Fruit fly (Drosophila melanogaster) whole organism, embryonic: ENCODE measurements around the gene UQCR-14.

Source experiments
- BEAF-32 ChIP-seq: fragments of 200-800 bp; sonication (Bioruptor generic); optimal IDR thresholded peaks from 3 replicates; lab custom pipeline; 2017; ENCODE audit warnings: missing biosample characterization, missing genetic modification characterization, mild to moderate bottlenecking, moderate library complexity, missing genetic modification reagents
- C15 ChIP-seq: fragments of 200-800 bp; sonication (Bioruptor generic); IDR thresholded peaks from 3 replicates; pipeline ENCODE4 v1.3.6; 2022; ENCODE audit warnings: missing biosample characterization, missing genetic modification characterization
- CG11398 ChIP-seq: fragments of 200-800 bp; sonication (Bioruptor generic); optimal IDR thresholded peaks from 2 replicates; lab custom pipeline; 2016; ENCODE audit warnings: missing biosample characterization, missing genetic modification characterization
- CG1529 ChIP-seq: fragments of 200-800 bp; sonication (Bioruptor generic); optimal IDR thresholded peaks from 3 replicates; lab custom pipeline; 2018; ENCODE audit warnings: missing biosample characterization, missing genetic modification characterization
- CG1603 ChIP-seq: fragments of 200-800 bp; sonication (Bioruptor generic); optimal IDR thresholded peaks from 2 replicates; lab custom pipeline; 2019; ENCODE audit warnings: missing biosample characterization, mild to moderate bottlenecking, missing genetic modification characterization, moderate library complexity
- CG16779 ChIP-seq: fragments of 200-800 bp; sonication (Bioruptor generic); IDR thresholded peaks from 2 replicates; pipeline ENCODE4 v1.3.6; 2022; ENCODE audit warnings: missing biosample characterization, missing genetic modification characterization
- CG17912 ChIP-seq: fragments of 200-800 bp; sonication (Bioruptor generic); optimal IDR thresholded peaks from 2 replicates; lab custom pipeline; 2018; ENCODE audit warnings: missing biosample characterization, mild to moderate bottlenecking, missing genetic modification characterization
- CG2129 ChIP-seq: fragments of 200-800 bp; sonication (Bioruptor generic); IDR thresholded peaks from 2 replicates; pipeline ENCODE4 v1.3.6; 2022; ENCODE audit warnings: missing biosample characterization, missing genetic modification characterization; ENCODE audit not compliant: partially characterized antibody
- CG2889 ChIP-seq: fragments of 200-800 bp; sonication (Bioruptor generic); IDR thresholded peaks from 3 replicates; pipeline ENCODE4 v1.3.6; 2022; ENCODE audit warnings: missing biosample characterization, missing genetic modification characterization
- CG32532 ChIP-seq: fragments of 200-800 bp; sonication (Bioruptor generic); IDR thresholded peaks from 2 replicates; pipeline ENCODE4 v1.3.6; 2022; ENCODE audit warnings: missing biosample characterization, missing genetic modification characterization
- CG3407 ChIP-seq: fragments of 200-800 bp; sonication (Bioruptor generic); optimal IDR thresholded peaks from 2 replicates; lab custom pipeline; 2018; ENCODE audit warnings: missing biosample characterization, mild to moderate bottlenecking, missing genetic modification characterization
- CG34376 ChIP-seq: fragments of 200-800 bp; sonication (Bioruptor generic); optimal IDR thresholded peaks from 2 replicates; lab custom pipeline; 2018; ENCODE audit warnings: missing biosample characterization, mild to moderate bottlenecking, missing genetic modification characterization
- CG4617 ChIP-seq: fragments of 200-800 bp; sonication (Bioruptor generic); optimal IDR thresholded peaks from 3 replicates; lab custom pipeline; 2016; ENCODE audit warnings: missing biosample characterization, missing genetic modification characterization, borderline replicate concordance
- CG6791 ChIP-seq: fragments of 200-800 bp; sonication (Bioruptor generic); IDR thresholded peaks from 3 replicates; pipeline ENCODE4 v1.3.6; 2022; ENCODE audit warnings: missing biosample characterization, missing genetic modification characterization; ENCODE audit not compliant: partially characterized antibody
- CG6854 ChIP-seq: fragments of 200-800 bp; sonication (Bioruptor generic); optimal IDR thresholded peaks from 3 replicates; lab custom pipeline; 2017; ENCODE audit warnings: missing biosample characterization, mild to moderate bottlenecking, missing genetic modification characterization
- CG7357 ChIP-seq: fragments of 200-800 bp; sonication (Bioruptor generic); IDR thresholded peaks from 3 replicates; pipeline ENCODE4 v1.3.6; 2022; ENCODE audit warnings: missing biosample characterization, missing genetic modification characterization
- CG7839 ChIP-seq: fragments of 200-800 bp; sonication (Bioruptor generic); optimal IDR thresholded peaks from 3 replicates; lab custom pipeline; 2018; ENCODE audit warnings: missing biosample characterization, mild to moderate bottlenecking, missing genetic modification characterization, moderate library complexity
- CG7963 ChIP-seq: fragments of 200-800 bp; sonication (Bioruptor generic); IDR thresholded peaks from 3 replicates; pipeline ENCODE4 v1.3.6; 2022; ENCODE audit warnings: missing biosample characterization, missing genetic modification characterization; ENCODE audit not compliant: partially characterized antibody
- CG9437 ChIP-seq: fragments of 200-800 bp; sonication (Bioruptor generic); optimal IDR thresholded peaks from 2 replicates; lab custom pipeline; 2018; ENCODE audit warnings: missing biosample characterization, mild to moderate bottlenecking, missing genetic modification characterization
- CkIIα-i1 ChIP-seq: fragments of 200-800 bp; sonication (Bioruptor generic); IDR thresholded peaks from 2 replicates; pipeline ENCODE4 v1.3.6; 2022; ENCODE audit warnings: missing biosample characterization, missing genetic modification characterization
- Dad ChIP-seq: fragments of 200-800 bp; sonication (Bioruptor generic); optimal IDR thresholded peaks from 3 replicates; lab custom pipeline; 2016; ENCODE audit warnings: missing biosample characterization, missing genetic modification characterization
- Drgx ChIP-seq: fragments of 200-800 bp; sonication (Bioruptor generic); IDR thresholded peaks from 2 replicates; pipeline ENCODE4 v1.3.6; 2022; ENCODE audit warnings: missing biosample characterization, missing genetic modification characterization
- Eip74EF ChIP-seq, 2 experiments: fragments of 200-800 bp in 1 of 2; fragments of >200 bp in 1 of 2; sonication (Bioruptor generic) in 1 of 2; optimal IDR thresholded peaks; 2 replicates each; lab custom pipeline; 2017 to 2019; ENCODE audit warnings: missing biosample characterization in 2 of 2, missing genetic modification characterization in 2 of 2, mild to moderate bottlenecking in 1 of 2, moderate library complexity in 1 of 2
- Fer1 ChIP-seq: fragments of 200-800 bp; sonication (Bioruptor generic); optimal IDR thresholded peaks from 2 replicates; lab custom pipeline; 2017; ENCODE audit warnings: missing biosample characterization, mild to moderate bottlenecking, missing genetic modification characterization
- HLH54F ChIP-seq: fragments of 200-800 bp; sonication (Bioruptor generic); optimal IDR thresholded peaks from 3 replicates; lab custom pipeline; 2016; ENCODE audit warnings: missing biosample characterization, missing genetic modification characterization
- Lpt ChIP-seq: fragments of >200 bp; optimal IDR thresholded peaks from 2 replicates; lab custom pipeline; 2018; ENCODE audit warnings: missing biosample characterization, missing genetic modification characterization
- Taf1 ChIP-seq: fragments of 200-800 bp; sonication (Bioruptor generic); IDR thresholded peaks from 2 replicates; pipeline ENCODE4 v1.3.6; 2022; ENCODE audit warnings: missing biosample characterization, missing genetic modification characterization
- Tbp ChIP-seq: fragments of >200 bp; optimal IDR thresholded peaks from 2 replicates; lab custom pipeline; 2018; ENCODE audit warnings: missing biosample characterization, missing genetic modification characterization
- aop ChIP-seq: fragments of 200-800 bp; sonication (Bioruptor generic); IDR thresholded peaks from 2 replicates; pipeline ENCODE4 v1.3.6; 2022; ENCODE audit warnings: missing biosample characterization, missing genetic modification characterization
- ase ChIP-seq: fragments of 200-800 bp; sonication (Bioruptor generic); IDR thresholded peaks from 3 replicates; pipeline ENCODE4 v1.3.6; 2022; ENCODE audit warnings: missing biosample characterization, missing genetic modification characterization
- cas ChIP-seq: fragments of 200-800 bp; sonication (Bioruptor generic); IDR thresholded peaks from 2 replicates; pipeline ENCODE4 v1.3.6; 2022; ENCODE audit warnings: missing biosample characterization, missing genetic modification characterization
- chif ChIP-seq, 2 experiments: fragments of 200-800 bp; sonication (Bioruptor generic); optimal IDR thresholded peaks; 3 replicates each; lab custom pipeline; 2016; ENCODE audit warnings: missing biosample characterization in 2 of 2, missing genetic modification characterization in 2 of 2
- dimm ChIP-seq: fragments of 200-800 bp; sonication (Bioruptor generic); IDR thresholded peaks from 2 replicates; pipeline ENCODE4 v1.3.6; 2022; ENCODE audit warnings: missing biosample characterization, missing genetic modification characterization
- dmrt11E ChIP-seq: fragments of 200-800 bp; sonication (Bioruptor generic); optimal IDR thresholded peaks from 3 replicates; lab custom pipeline; 2018; ENCODE audit warnings: missing biosample characterization, mild to moderate bottlenecking, missing genetic modification characterization, moderate library complexity
- gcm ChIP-seq: fragments of 200-800 bp; sonication (Bioruptor generic); optimal IDR thresholded peaks from 2 replicates; lab custom pipeline; 2019; ENCODE audit warnings: missing biosample characterization, mild to moderate bottlenecking, missing genetic modification characterization, moderate library complexity
- gem ChIP-seq: fragments of 200-800 bp; sonication (Bioruptor generic); optimal IDR thresholded peaks from 2 replicates; lab custom pipeline; 2019; ENCODE audit warnings: missing biosample characterization, mild to moderate bottlenecking, missing genetic modification characterization, moderate library complexity
- hb ChIP-seq: fragments of 200-800 bp; sonication (Bioruptor generic); IDR thresholded peaks from 3 replicates; pipeline ENCODE4 v1.3.6; 2022; ENCODE audit warnings: missing biosample characterization, missing genetic modification characterization; ENCODE audit not compliant: partially characterized antibody
- inv ChIP-seq: fragments of 200-800 bp; sonication (Bioruptor generic); IDR thresholded peaks from 2 replicates; pipeline ENCODE4 v1.3.6; 2022; ENCODE audit warnings: missing biosample characterization, missing genetic modification characterization; ENCODE audit not compliant: partially characterized antibody
- lmd ChIP-seq: fragments of 200-800 bp; sonication (Bioruptor generic); IDR thresholded peaks from 2 replicates; pipeline ENCODE4 v1.3.6; 2022; ENCODE audit warnings: missing biosample characterization, missing genetic modification characterization
- luna ChIP-seq: fragments of 200-800 bp; sonication (Bioruptor generic); optimal IDR thresholded peaks from 2 replicates; lab custom pipeline; 2016; ENCODE audit warnings: missing biosample characterization, missing genetic modification characterization
- maf-S ChIP-seq: fragments of 200-800 bp; sonication (Bioruptor generic); optimal IDR thresholded peaks from 2 replicates; lab custom pipeline; 2016; ENCODE audit warnings: missing biosample characterization, missing genetic modification characterization
- schlank ChIP-seq: fragments of 200-800 bp; sonication (Bioruptor generic); optimal IDR thresholded peaks from 2 replicates; lab custom pipeline; 2018; ENCODE audit warnings: missing biosample characterization, mild to moderate bottlenecking, missing genetic modification characterization
- sqz ChIP-seq: fragments of 200-800 bp; sonication (Bioruptor generic); optimal IDR thresholded peaks from 3 replicates; lab custom pipeline; 2018; ENCODE audit warnings: missing biosample characterization, mild to moderate bottlenecking, missing genetic modification characterization
- sug ChIP-seq: fragments of 200-800 bp; optimal IDR thresholded peaks from 2 replicates; lab custom pipeline; 2019; ENCODE audit warnings: missing biosample characterization, mild to moderate bottlenecking, missing genetic modification characterization, moderate library complexity
- tup ChIP-seq: fragments of 200-800 bp; sonication (Bioruptor generic); optimal IDR thresholded peaks from 2 replicates; lab custom pipeline; 2016; ENCODE audit warnings: missing biosample characterization, mild to moderate bottlenecking, missing genetic modification characterization, moderate library complexity
- twi ChIP-seq: fragments of 200-800 bp; optimal IDR thresholded peaks from 2 replicates; lab custom pipeline; 2019; ENCODE audit warnings: missing biosample characterization, mild to moderate bottlenecking, missing genetic modification characterization, moderate library complexity
- unc-4 ChIP-seq: fragments of 200-800 bp; sonication (Bioruptor generic); IDR thresholded peaks from 2 replicates; pipeline ENCODE4 v1.3.6; 2022; ENCODE audit warnings: missing biosample characterization, missing genetic modification characterization; ENCODE audit not compliant: partially characterized antibody
- wor ChIP-seq: fragments of 200-800 bp; sonication (Bioruptor generic); IDR thresholded peaks from 2 replicates; pipeline ENCODE4 v1.3.6; 2022; ENCODE audit warnings: missing biosample characterization, missing genetic modification characterization
- zf30C ChIP-seq: fragments of 200-800 bp; sonication (Bioruptor generic); optimal IDR thresholded peaks from 3 replicates; lab custom pipeline; 2018; ENCODE audit warnings: missing biosample characterization, mild to moderate bottlenecking, missing genetic modification characterization

UQCR-14 gene

dm6 chrX:16279340-16279941 lies 6.6 kb upstream of the UQCR-14 start (continued):
- peak; percentile 47 for TF ChIP-seq CG4617 (GFP tag; lab: Kevin White, UChicago)
- TF ChIP-seq CG3407 (GFP tag; lab: Kevin White, UChicago): peak; percentile 61
- peak; percentile 71 to 78 for TF ChIP-seq chif (GFP tag; optimal IDR thresholded peaks at IDR 0.05; lab: Kevin White, UChicago)
- peak; percentile 74 for TF ChIP-seq Dad (GFP tag; lab: Kevin White, UChicago)
- TF ChIP-seq gcm (GFP tag; lab: Kevin White, UChicago): peak; percentile 42
- TF ChIP-seq schlank (tag; lab: Kevin White, UChicago): peak; percentile 77
- peak; percentile 19 for TF ChIP-seq twi
- TF ChIP-seq sug (tag; lab: Kevin White, UChicago): peak; percentile 73
- no peak for TF ChIP-seq sqz (GFP tag; lab: Kevin White, UChicago)
- peak in 1 of 2 experiments; percentile 56 for TF ChIP-seq Eip74EF (GFP tag; optimal IDR thresholded peaks at IDR 0.05; lab: Kevin White, UChicago)
- TF ChIP-seq aop: no peak
- TF ChIP-seq CG1603: peak; percentile 86
- no peak for TF ChIP-seq CG2129 (GFP tag; lab: Robert Waterston, UW)
- peak; percentile 90 for TF ChIP-seq Taf1 (GFP tag; lab: Robert Waterston, UW)
- no peak for TF ChIP-seq BEAF-32 (GFP tag; lab: Kevin White, UChicago)
- peak; percentile 41 for TF ChIP-seq CG34376
- peak; percentile 42; the same call in 1 of the 2 replicates for TF ChIP-seq cas (GFP tag; lab: Robert Waterston, UW)
- peak; percentile 61 for TF ChIP-seq dmrt11E (tag; lab: Kevin White, UChicago)
- TF ChIP-seq unc-4 (GFP tag; lab: Robert Waterston, UW): no peak
- TF ChIP-seq CG16779 (GFP tag; lab: Robert Waterston, UW): peak; percentile 23; the same call in 1 of the 2 replicates
- TF ChIP-seq dimm (GFP tag; lab: Robert Waterston, UW): no peak
- TF ChIP-seq Lpt (GFP tag; lab: Kevin White, UChicago): no peak
- TF ChIP-seq CG7357: peak; percentile 80
- TF ChIP-seq ase (GFP tag; lab: Robert Waterston, UW): peak; percentile 87
- TF ChIP-seq CG6791 (GFP tag; lab: Robert Waterston, UW): 0 out of 3 replicates have a peak, but pooled peaks have one; percentile 35
- TF ChIP-seq hb (GFP tag; lab: Robert Waterston, UW): no peak
- TF ChIP-seq lmd (GFP tag; lab: Robert Waterston, UW): peak; percentile 94
- TF ChIP-seq inv: 0 out of 2 replicates have a peak, but pooled peaks have one; percentile 36
- TF ChIP-seq CG17912 (GFP tag; lab: Kevin White, UChicago): peak; percentile 10
- TF ChIP-seq Drgx (GFP tag; lab: Robert Waterston, UW): peak; percentile 93
- peak; percentile 47 for TF ChIP-seq CG1529 (GFP tag; lab: Kevin White, UChicago)
- TF ChIP-seq CkIIα-i1: peak; percentile 56; the same call in 1 of the 2 replicates
- TF ChIP-seq CG6854 (GFP tag; lab: Kevin White, UChicago): peak; percentile 32
- peak; percentile 85 for TF ChIP-seq CG32532 (GFP tag; lab: Robert Waterston, UW)
- TF ChIP-seq zf30C (GFP tag; lab: Kevin White, UChicago): no peak
- TF ChIP-seq CG11398 (GFP tag; lab: Kevin White, UChicago): peak; percentile 41
- TF ChIP-seq tup (GFP tag; lab: Kevin White, UChicago): peak; percentile 44
- no peak for TF ChIP-seq Tbp
- no peak for TF ChIP-seq CG7963 (GFP tag; lab: Robert Waterston, UW)
- peak; percentile 51 for TF ChIP-seq CG9437 (GFP tag; lab: Kevin White, UChicago)
- TF ChIP-seq HLH54F (GFP tag; lab: Kevin White, UChicago): peak; percentile 69
- TF ChIP-seq CG7839: peak; percentile 88
- TF ChIP-seq Fer1: peak; percentile 67
- peak; percentile 81 for TF ChIP-seq gem (tag; lab: Kevin White, UChicago)
- TF ChIP-seq luna (GFP tag; lab: Kevin White, UChicago): peak; percentile 72
- TF ChIP-seq maf-S (GFP tag; lab: Kevin White, UChicago): peak; percentile 55
- peak; percentile 80; the same call in 2 of the 3 replicates for TF ChIP-seq C15
- TF ChIP-seq CG2889 (GFP tag; lab: Robert Waterston, UW): peak; percentile 66; the same call in 2 of the 3 replicates
- TF ChIP-seq wor (GFP tag; lab: Robert Waterston, UW): peak; percentile 76
